Worm (Caenorhabditis elegans) whole organism, L1 larva: ENCODE measurements around the gene epic-3.

Experiments
- C04F5.9 ChIP-seq: sonication (generic microtip); optimal IDR thresholded peaks from 2 replicates; lab custom pipeline; 2016; ENCODE audit warnings: missing genetic modification characterization, missing compliant biosample characterization
- C16A3.4 ChIP-seq: fragments of 150-350 bp; optimal IDR thresholded peaks from 2 replicates; lab custom pipeline; 2014; ENCODE audit warnings: missing biosample characterization, missing genetic modification characterization
- alr-1 ChIP-seq: fragments of 200-800 bp; sonication (Bioruptor generic); optimal IDR thresholded peaks from 2 replicates; lab custom pipeline; 2018; ENCODE audit warnings: borderline replicate concordance, mild to moderate bottlenecking, missing genetic modification characterization, missing compliant biosample characterization
- ceh-63 ChIP-seq: fragments of 200-800 bp; sonication (Bioruptor generic); optimal IDR thresholded peaks from 2 replicates; lab custom pipeline; 2018; ENCODE audit warnings: mild to moderate bottlenecking, missing genetic modification characterization, missing compliant biosample characterization
- ceh-8 ChIP-seq: fragments of 200-800 bp; sonication (Bioruptor generic); optimal IDR thresholded peaks from 2 replicates; lab custom pipeline; 2018; ENCODE audit warnings: mild to moderate bottlenecking, missing genetic modification characterization, moderate library complexity, missing compliant biosample characterization
- ceh-82 ChIP-seq, 3 experiments: fragments of 150-350 bp in 1 of 3; sonication (generic microtip) in 2 of 3; optimal IDR thresholded peaks; 2 replicates each; lab custom pipeline; 2014 to 2017; ENCODE audit warnings: missing biosample characterization in 3 of 3, missing genetic modification characterization in 3 of 3
- ces-1 ChIP-seq: fragments of 150-350 bp; optimal IDR thresholded peaks from 2 replicates; lab custom pipeline; 2014; ENCODE audit warnings: missing biosample characterization, missing genetic modification reagents, missing genetic modification characterization
- dsc-1 ChIP-seq: sonication (generic microtip); optimal IDR thresholded peaks from 2 replicates; lab custom pipeline; 2016; ENCODE audit warnings: mild to moderate bottlenecking, missing genetic modification characterization, missing compliant biosample characterization
- efl-1 ChIP-seq, 4 experiments: fragments of 150-350 bp; optimal IDR thresholded peaks in 3 of 4; peaks in 1 of 4; 1 replicate in 1 of 4; 2 replicates in 3 of 4; lab custom pipeline; 2014; ENCODE audit warnings: missing biosample characterization in 2 of 4, missing genetic modification characterization in 2 of 4, missing genetic modification reagents in 2 of 4
- efl-3 ChIP-seq: fragments of 200-800 bp; sonication (Bioruptor generic); optimal IDR thresholded peaks from 2 replicates; lab custom pipeline; 2018; ENCODE audit warnings: mild to moderate bottlenecking, missing genetic modification characterization, missing compliant biosample characterization
- egl-13 ChIP-seq: sonication (generic microtip); optimal IDR thresholded peaks from 2 replicates; lab custom pipeline; 2016; ENCODE audit warnings: missing genotype, missing genetic modification reagents, missing genetic modification characterization, missing compliant biosample characterization
- elt-2 ChIP-seq: sonication (generic microtip); optimal IDR thresholded peaks from 2 replicates; lab custom pipeline; 2016; ENCODE audit warnings: missing genetic modification characterization, mild to moderate bottlenecking, inconsistent platforms, missing compliant biosample characterization, missing genetic modification reagents
- ets-5 ChIP-seq: fragments of 200-800 bp; sonication (Bioruptor generic); IDR thresholded peaks from 2 replicates; pipeline ENCODE4 v1.3.6; 2022; ENCODE audit warnings: missing genetic modification characterization, missing compliant biosample characterization
- fkh-10 ChIP-seq: sonication (generic microtip); optimal IDR thresholded peaks from 2 replicates; lab custom pipeline; 2017; ENCODE audit warnings: missing biosample characterization, missing genetic modification reagents, missing genetic modification characterization
- fkh-4 ChIP-seq: sonication (generic microtip); optimal IDR thresholded peaks from 2 replicates; lab custom pipeline; 2016; ENCODE audit warnings: missing compliant biosample characterization, missing genetic modification characterization, borderline replicate concordance
- fkh-8 ChIP-seq: sonication (generic microtip); optimal IDR thresholded peaks from 2 replicates; lab custom pipeline; 2016; ENCODE audit warnings: mild to moderate bottlenecking, missing genetic modification characterization, missing compliant biosample characterization
- fos-1 ChIP-seq: fragments of 150-350 bp; optimal IDR thresholded peaks from 2 replicates; lab custom pipeline; 2014; ENCODE audit warnings: missing biosample characterization, missing genetic modification characterization
- hlh-17 ChIP-seq: fragments of 200-800 bp; sonication (Bioruptor generic); optimal IDR thresholded peaks from 2 replicates; lab custom pipeline; 2018; ENCODE audit warnings: missing genetic modification characterization, mild to moderate bottlenecking, missing compliant biosample characterization, moderate library complexity, borderline replicate concordance
- hlh-4 ChIP-seq: sonication (generic microtip); optimal IDR thresholded peaks from 2 replicates; lab custom pipeline; 2016; ENCODE audit warnings: mild to moderate bottlenecking, missing genetic modification characterization, missing compliant biosample characterization
- irx-1 ChIP-seq: sonication (generic microtip); optimal IDR thresholded peaks from 2 replicates; lab custom pipeline; 2016; ENCODE audit warnings: missing genetic modification characterization, missing compliant biosample characterization
- isw-1 ChIP-seq: fragments of 200-800 bp; sonication (Bioruptor generic); IDR thresholded peaks from 2 replicates; pipeline ENCODE4 v1.3.6; 2022; ENCODE audit warnings: missing genetic modification characterization, missing compliant biosample characterization
- jun-1 ChIP-seq: fragments of 150-350 bp; optimal IDR thresholded peaks from 2 replicates; lab custom pipeline; 2014; ENCODE audit warnings: missing biosample characterization, missing genetic modification reagents, missing genetic modification characterization
- lin-13 ChIP-seq: fragments of 150-350 bp; optimal IDR thresholded peaks from 2 replicates; lab custom pipeline; 2014; ENCODE audit warnings: missing biosample characterization, missing genetic modification reagents, missing genetic modification characterization
- lin-14 ChIP-seq: fragments of 200-800 bp; sonication (Bioruptor generic); optimal IDR thresholded peaks from 2 replicates; lab custom pipeline; 2018; ENCODE audit warnings: mild to moderate bottlenecking, missing genetic modification characterization, moderate library complexity, missing compliant biosample characterization
- lin-15B ChIP-seq: fragments of 150-350 bp; sonication (generic microtip); optimal IDR thresholded peaks from 3 replicates; lab custom pipeline; 2014; ENCODE audit warnings: missing biosample characterization, missing genetic modification characterization
- lin-35 ChIP-seq, 2 experiments: fragments of 150-350 bp; optimal IDR thresholded peaks; 2 replicates each; lab custom pipeline; 2014; ENCODE audit warnings: missing biosample characterization in 2 of 2, missing genetic modification characterization in 2 of 2, missing genetic modification reagents in 2 of 2
- lsy-2 ChIP-seq, 2 experiments: fragments of 150-350 bp; optimal IDR thresholded peaks; 2 replicates each; lab custom pipeline; 2014; ENCODE audit warnings: missing biosample characterization in 2 of 2, missing genetic modification characterization in 2 of 2
- mdl-1 ChIP-seq, 2 experiments: fragments of 150-350 bp; optimal IDR thresholded peaks; 2 replicates each; lab custom pipeline; 2014 to 2017; ENCODE audit warnings: missing biosample characterization in 2 of 2, missing genetic modification characterization in 2 of 2, inconsistent platforms in 1 of 2
- mef-2 ChIP-seq: fragments of 150-350 bp; optimal IDR thresholded peaks from 2 replicates; lab custom pipeline; 2014; ENCODE audit warnings: missing biosample characterization, missing genetic modification characterization
- mep-1 ChIP-seq: fragments of 150-350 bp; optimal IDR thresholded peaks from 2 replicates; lab custom pipeline; 2014; ENCODE audit warnings: missing biosample characterization, missing genetic modification characterization
- nhr-20 ChIP-seq: sonication (generic microtip); optimal IDR thresholded peaks from 2 replicates; lab custom pipeline; 2016; ENCODE audit warnings: mild to moderate bottlenecking, missing genetic modification characterization, missing compliant biosample characterization
- nhr-237 ChIP-seq: fragments of 150-350 bp; optimal IDR thresholded peaks from 2 replicates; lab custom pipeline; 2014; ENCODE audit warnings: missing biosample characterization, missing genetic modification characterization
- nhr-47 ChIP-seq: sonication (generic microtip); optimal IDR thresholded peaks from 2 replicates; lab custom pipeline; 2016; ENCODE audit warnings: mild to moderate bottlenecking, missing genetic modification characterization, moderate library complexity, missing compliant biosample characterization
- nhr-71 ChIP-seq: sonication (generic microtip); optimal IDR thresholded peaks from 2 replicates; lab custom pipeline; 2016; ENCODE audit warnings: mild to moderate bottlenecking, missing genetic modification characterization, moderate library complexity, missing compliant biosample characterization
- nhr-76 ChIP-seq: sonication (generic microtip); optimal IDR thresholded peaks from 2 replicates; lab custom pipeline; 2017; ENCODE audit warnings: missing biosample characterization, missing genetic modification characterization
- nhr-84 ChIP-seq: sonication (generic microtip); optimal IDR thresholded peaks from 2 replicates; lab custom pipeline; 2017; ENCODE audit warnings: missing biosample characterization, missing genetic modification characterization
- nhr-85 ChIP-seq: sonication (generic microtip); peaks from one replicate; lab custom pipeline; 2016; ENCODE audit warnings: missing genetic modification characterization, inconsistent platforms, missing compliant biosample characterization
- pqm-1 ChIP-seq: sonication (generic microtip); optimal IDR thresholded peaks from 3 replicates; lab custom pipeline; 2017; ENCODE audit warnings: missing biosample characterization, missing genetic modification characterization
- rnt-1 ChIP-seq: sonication (generic microtip); optimal IDR thresholded peaks from 2 replicates; lab custom pipeline; 2016; ENCODE audit warnings: mild to moderate bottlenecking, missing genetic modification characterization, moderate library complexity, missing compliant biosample characterization
- snpc-4 ChIP-seq: fragments of 150-350 bp; optimal IDR thresholded peaks from 2 replicates; lab custom pipeline; 2014; ENCODE audit warnings: missing biosample characterization, missing genetic modification characterization
- snu-23 ChIP-seq: sonication (generic microtip); optimal IDR thresholded peaks from 2 replicates; lab custom pipeline; 2016; ENCODE audit warnings: missing genetic modification characterization, missing compliant biosample characterization
- sup-37 ChIP-seq: fragments of 200-800 bp; sonication (Bioruptor generic); optimal IDR thresholded peaks from 2 replicates; lab custom pipeline; 2018; ENCODE audit warnings: mild to moderate bottlenecking, missing genetic modification characterization, missing compliant biosample characterization
- swsn-7 ChIP-seq: sonication (generic microtip); optimal IDR thresholded peaks from 2 replicates; lab custom pipeline; 2016; ENCODE audit warnings: missing genetic modification characterization, missing compliant biosample characterization
- tbx-2 ChIP-seq: sonication (generic microtip); optimal IDR thresholded peaks from 2 replicates; lab custom pipeline; 2016; ENCODE audit warnings: missing genetic modification characterization, missing compliant biosample characterization
- unc-30 ChIP-seq: sonication (generic microtip); optimal IDR thresholded peaks from 2 replicates; lab custom pipeline; 2017; ENCODE audit warnings: missing biosample characterization, missing genetic modification characterization
- unc-62 ChIP-seq: fragments of 150-350 bp; optimal IDR thresholded peaks from 2 replicates; lab custom pipeline; 2014; ENCODE audit warnings: missing biosample characterization, missing genetic modification reagents, missing genetic modification characterization
- unc-98 ChIP-seq: fragments of 200-800 bp; sonication (Bioruptor generic); IDR thresholded peaks from 2 replicates; pipeline ENCODE4 v1.3.6; 2022; ENCODE audit warnings: missing genetic modification characterization, missing compliant biosample characterization
- xbp-1 ChIP-seq: sonication (generic microtip); optimal IDR thresholded peaks from 2 replicates; lab custom pipeline; 2016; ENCODE audit warnings: missing genetic modification characterization, missing compliant biosample characterization
- ztf-11 ChIP-seq, 2 experiments: sonication (generic microtip); optimal IDR thresholded peaks; 2 replicates each; lab custom pipeline; 2016 to 2017; ENCODE audit warnings: missing genetic modification characterization in 2 of 2, missing biosample characterization in 1 of 2, missing compliant biosample characterization in 1 of 2

epic-3 gene

DNA sequence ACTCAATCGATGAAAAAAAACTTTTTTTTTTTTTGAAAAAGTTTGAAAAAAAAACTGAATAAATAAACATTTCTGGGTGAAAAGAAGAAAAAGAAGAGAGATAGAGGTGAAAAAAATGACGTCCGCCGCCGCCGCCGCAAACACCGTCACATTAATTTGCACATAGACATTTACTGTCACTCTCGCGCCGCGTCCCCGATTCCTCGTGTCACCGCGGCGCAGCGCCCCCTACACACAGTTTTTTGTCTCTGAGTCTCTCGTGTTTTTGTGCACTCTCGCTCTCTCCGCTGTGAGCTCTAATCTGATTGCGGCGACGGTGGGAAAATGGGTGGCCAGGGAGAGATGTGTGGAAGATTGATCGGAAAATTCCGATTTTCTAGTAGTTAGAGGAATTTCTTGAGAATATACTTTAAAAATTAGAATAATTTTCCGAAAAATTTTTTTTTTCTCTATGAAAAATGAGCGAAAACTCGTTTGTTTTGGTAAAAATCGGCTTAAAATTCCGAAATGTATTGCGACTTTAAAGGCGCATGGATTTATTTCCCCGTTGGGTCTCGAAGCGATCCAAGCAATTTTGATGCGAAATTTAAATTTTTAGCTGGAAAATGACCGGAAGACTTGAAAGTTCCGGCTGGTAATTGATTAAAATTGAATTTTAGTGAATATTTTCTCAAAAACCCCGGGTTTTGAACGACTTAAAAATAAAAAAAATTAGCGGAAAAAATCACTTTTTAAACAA is 15.4 kb upstream of the epic-3 start (continued):
- TF ChIP-seq nhr-237 (tag; lab: Kevin White, UChicago) = no peak
- no peak for TF ChIP-seq ceh-82 (tag; optimal IDR thresholded peaks at IDR 0.05; lab: Kevin White, UChicago)
- no peak for TF ChIP-seq fos-1 (tag; lab: Kevin White, UChicago)
- TF ChIP-seq ceh-8 (GFP tag; lab: Kevin White, UChicago) = no peak
- TF ChIP-seq alr-1 = no peak
- no peak for TF ChIP-seq elt-2 (tag; lab: Kevin White, UChicago)
- TF ChIP-seq rnt-1 = peak; percentile 25
- TF ChIP-seq C16A3.4 (tag; lab: Kevin White, UChicago) = no peak
- no peak for TF ChIP-seq mef-2 (tag; lab: Kevin White, UChicago)
- TF ChIP-seq efl-3 (GFP tag; lab: Kevin White, UChicago) = no peak
- TF ChIP-seq irx-1 (tag; lab: Kevin White, UChicago) = no peak
- TF ChIP-seq snpc-4 (tag; lab: Kevin White, UChicago) = no peak
- peak in 1 of 2 experiments; percentile 23 for TF ChIP-seq mdl-1 (tag; optimal IDR thresholded peaks at IDR 0.05; lab: Kevin White, UChicago)
- TF ChIP-seq nhr-85 (tag; lab: Kevin White, UChicago) = peak; percentile 37
- no peak for TF ChIP-seq tbx-2 (tag; lab: Kevin White, UChicago)
- no peak for TF ChIP-seq nhr-84 (tag; lab: Kevin White, UChicago)
- TF ChIP-seq lsy-2 (tag; optimal IDR thresholded peaks at IDR 0.05; lab: Kevin White, UChicago) = no peak
- TF ChIP-seq unc-62 (GFP tag; lab: Kevin White, UChicago) = no peak
- no peak for TF ChIP-seq egl-13 (tag; lab: Kevin White, UChicago)
- peak; percentile 9 for TF ChIP-seq snu-23 (GFP tag; lab: Kevin White, UChicago)
- TF ChIP-seq hlh-4 (tag; lab: Kevin White, UChicago) = no peak
- no peak for TF ChIP-seq ces-1 (GFP tag; lab: Kevin White, UChicago)
- no peak for TF ChIP-seq mep-1
- TF ChIP-seq ceh-63 (GFP tag; lab: Kevin White, UChicago) = no peak
- TF ChIP-seq lin-15B (tag; lab: Kevin White, UChicago) = no peak
- no peak for TF ChIP-seq C04F5.9 (tag; lab: Kevin White, UChicago)

DNA sequence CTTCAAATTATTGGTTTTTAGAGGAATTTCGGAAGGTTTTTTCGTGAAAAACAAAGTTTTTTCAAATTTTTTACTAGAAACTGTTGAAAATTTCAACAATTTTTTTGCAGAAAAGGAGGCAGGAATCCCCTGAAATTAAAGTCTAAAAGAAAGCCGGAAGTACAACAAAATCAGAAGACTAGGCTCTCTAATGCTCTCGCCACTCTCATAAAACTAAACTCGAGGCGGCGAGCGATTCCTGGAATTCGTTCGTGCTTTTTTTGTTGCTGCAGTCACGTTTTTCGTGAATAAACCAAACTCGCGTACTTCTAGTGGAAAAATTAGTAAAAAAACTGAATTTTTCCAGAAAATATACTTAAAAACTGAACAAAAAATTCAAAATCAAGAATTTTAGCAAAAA is 14.7 kb upstream of the epic-3 start:
- TF ChIP-seq egl-13 (tag; lab: Kevin White, UChicago) (peak; percentile 60), efl-1 (optimal IDR thresholded peaks at IDR 0.05; lab: Kevin White, UChicago) (no peak), efl-1 (GFP tag; optimal IDR thresholded peaks at IDR 0.05 in 1 of 2; lab: Kevin White, UChicago) (peak in 1 of 2 experiments; percentile 89), nhr-47 (tag; lab: Kevin White, UChicago) (peak; percentile 69), swsn-7 (tag; lab: Kevin White, UChicago) (peak; percentile 35), dsc-1 (tag; lab: Kevin White, UChicago) (peak; percentile 54), elt-2 (tag; lab: Kevin White, UChicago) (no peak), ztf-11 (tag; optimal IDR thresholded peaks at IDR 0.05; lab: Kevin White, UChicago) (no peak), nhr-20 (tag; lab: Kevin White, UChicago) (peak; percentile 39), nhr-71 (tag; lab: Kevin White, UChicago) (peak; percentile 53), fkh-8 (tag; lab: Kevin White, UChicago) (peak; percentile 89), lin-13 (no peak), lin-14 (GFP tag; lab: Kevin White, UChicago) (peak; percentile 31)

DNA sequence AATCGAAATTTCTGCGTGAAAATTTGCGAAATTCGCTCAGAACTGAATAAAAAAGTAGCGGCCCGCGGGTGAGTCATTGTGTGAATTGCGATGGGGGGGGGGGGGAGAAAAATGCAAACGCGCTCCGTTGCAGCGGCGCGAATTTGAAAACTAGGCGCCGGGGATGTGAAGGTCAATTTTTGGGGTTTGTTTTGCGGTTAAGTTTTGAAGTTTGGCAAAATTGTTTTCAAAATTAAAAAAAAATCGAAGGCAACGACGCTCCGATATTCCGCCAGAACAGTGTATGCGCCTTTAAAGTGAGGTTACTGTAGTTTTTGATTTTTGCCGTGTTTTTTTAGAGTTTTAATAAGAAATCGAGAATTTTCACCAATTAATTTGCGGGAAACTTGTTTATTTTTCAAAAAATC is 14.1 kb upstream of the epic-3 start:
- TF ChIP-seq sup-37 (GFP tag; lab: Kevin White, UChicago) = no peak
- TF ChIP-seq lin-35 (GFP tag; optimal IDR thresholded peaks at IDR 0.05; lab: Kevin White, UChicago) = peak; percentile 89 to 92
- peak; percentile 39 for TF ChIP-seq tbx-2 (tag; lab: Kevin White, UChicago)
- TF ChIP-seq isw-1 (GFP tag; lab: Robert Waterston, UW) = peak; percentile 13; the same call in 1 of the 2 replicates
- TF ChIP-seq nhr-20 (tag; lab: Kevin White, UChicago) = peak; percentile 37
- TF ChIP-seq unc-98 (GFP tag; lab: Robert Waterston, UW) = no peak
- no peak for TF ChIP-seq fkh-4 (tag; lab: Kevin White, UChicago)
- no peak for TF ChIP-seq unc-30 (tag; lab: Kevin White, UChicago)
- peak; percentile 27 for TF ChIP-seq xbp-1
- no peak for TF ChIP-seq pqm-1 (tag; lab: Kevin White, UChicago)
- no peak for TF ChIP-seq ets-5 (GFP tag; lab: Robert Waterston, UW)
- TF ChIP-seq jun-1 = peak; percentile 38
- TF ChIP-seq fkh-10 = no peak
- TF ChIP-seq hlh-17 = no peak
- no peak for TF ChIP-seq nhr-76
- no peak for TF ChIP-seq elt-2 (tag; lab: Kevin White, UChicago)
